Worm (Caenorhabditis elegans) whole organism, L1 larva: ENCODE data around the gene B0336.7.
A peak's percentile ranks its signal among the peaks of the same experiment; 100 is the strongest.

ENCODE experiments used
- C04F5.9 ChIP-seq: sonication (generic microtip); optimal IDR thresholded peaks from 2 replicates; lab custom pipeline; 2016; ENCODE audit warnings: missing genetic modification characterization, missing compliant biosample characterization
- C34B4.2 ChIP-seq: sonication (generic microtip); optimal IDR thresholded peaks from 2 replicates; lab custom pipeline; 2017; ENCODE audit warnings: mild to moderate bottlenecking, missing genetic modification characterization, missing compliant biosample characterization
- Y116A8C.19 ChIP-seq: sonication (generic microtip); optimal IDR thresholded peaks from 2 replicates; lab custom pipeline; 2016; ENCODE audit warnings: missing compliant biosample characterization, missing genetic modification characterization, borderline replicate concordance
- alr-1 ChIP-seq: fragments of 200-800 bp; sonication (Bioruptor generic); optimal IDR thresholded peaks from 2 replicates; lab custom pipeline; 2018; ENCODE audit warnings: borderline replicate concordance, mild to moderate bottlenecking, missing genetic modification characterization, missing compliant biosample characterization
- aly-2 ChIP-seq: fragments of 150-350 bp; optimal IDR thresholded peaks from 2 replicates; lab custom pipeline; 2014; ENCODE audit warnings: missing biosample characterization, missing genetic modification characterization
- blmp-1 ChIP-seq: fragments of 150-350 bp; optimal IDR thresholded peaks from 2 replicates; lab custom pipeline; 2014; ENCODE audit warnings: missing biosample characterization, missing genetic modification characterization
- ceh-63 ChIP-seq: fragments of 200-800 bp; sonication (Bioruptor generic); optimal IDR thresholded peaks from 2 replicates; lab custom pipeline; 2018; ENCODE audit warnings: mild to moderate bottlenecking, missing genetic modification characterization, missing compliant biosample characterization
- ceh-82 ChIP-seq, 3 experiments: fragments of 150-350 bp in 1 of 3; sonication (generic microtip) in 2 of 3; optimal IDR thresholded peaks; 2 replicates each; lab custom pipeline; 2014 to 2017; ENCODE audit warnings: missing biosample characterization in 3 of 3, missing genetic modification characterization in 3 of 3
- ceh-90 ChIP-seq: sonication (generic microtip); optimal IDR thresholded peaks from 2 replicates; lab custom pipeline; 2016; ENCODE audit warnings: missing genetic modification characterization, missing compliant biosample characterization
- dsc-1 ChIP-seq: sonication (generic microtip); optimal IDR thresholded peaks from 2 replicates; lab custom pipeline; 2016; ENCODE audit warnings: mild to moderate bottlenecking, missing genetic modification characterization, missing compliant biosample characterization
- efl-1 ChIP-seq, 4 experiments: fragments of 150-350 bp; optimal IDR thresholded peaks in 3 of 4; peaks in 1 of 4; 1 replicate in 1 of 4; 2 replicates in 3 of 4; lab custom pipeline; 2014; ENCODE audit warnings: missing biosample characterization in 2 of 4, missing genetic modification characterization in 2 of 4, missing genetic modification reagents in 2 of 4
- efl-3 ChIP-seq: fragments of 200-800 bp; sonication (Bioruptor generic); optimal IDR thresholded peaks from 2 replicates; lab custom pipeline; 2018; ENCODE audit warnings: mild to moderate bottlenecking, missing genetic modification characterization, missing compliant biosample characterization
- egl-27 ChIP-seq, 2 experiments: fragments of 150-350 bp in 1 of 2; sonication (generic microtip); optimal IDR thresholded peaks; 3 replicates each; lab custom pipeline; 2017 to 2018; ENCODE audit warnings: missing biosample characterization in 2 of 2, missing genetic modification characterization in 2 of 2, missing genetic modification reagents in 2 of 2
- elt-2 ChIP-seq: sonication (generic microtip); optimal IDR thresholded peaks from 2 replicates; lab custom pipeline; 2016; ENCODE audit warnings: missing genetic modification characterization, mild to moderate bottlenecking, inconsistent platforms, missing compliant biosample characterization, missing genetic modification reagents
- elt-3 ChIP-seq, 6 experiments: fragments of 150-350 bp in 1 of 6; sonication (generic microtip); optimal IDR thresholded peaks; 2 replicates each; lab custom pipeline; 2017 to 2018; ENCODE audit warnings: missing biosample characterization in 6 of 6, missing genetic modification characterization in 6 of 6, inconsistent platforms in 1 of 6
- ets-5 ChIP-seq: fragments of 200-800 bp; sonication (Bioruptor generic); IDR thresholded peaks from 2 replicates; pipeline ENCODE4 v1.3.6; 2022; ENCODE audit warnings: missing genetic modification characterization, missing compliant biosample characterization
- fkh-4 ChIP-seq: sonication (generic microtip); optimal IDR thresholded peaks from 2 replicates; lab custom pipeline; 2016; ENCODE audit warnings: missing compliant biosample characterization, missing genetic modification characterization, borderline replicate concordance
- fkh-8 ChIP-seq: sonication (generic microtip); optimal IDR thresholded peaks from 2 replicates; lab custom pipeline; 2016; ENCODE audit warnings: mild to moderate bottlenecking, missing genetic modification characterization, missing compliant biosample characterization
- lin-13 ChIP-seq: fragments of 150-350 bp; optimal IDR thresholded peaks from 2 replicates; lab custom pipeline; 2014; ENCODE audit warnings: missing biosample characterization, missing genetic modification reagents, missing genetic modification characterization
- lin-14 ChIP-seq: fragments of 200-800 bp; sonication (Bioruptor generic); optimal IDR thresholded peaks from 2 replicates; lab custom pipeline; 2018; ENCODE audit warnings: mild to moderate bottlenecking, missing genetic modification characterization, moderate library complexity, missing compliant biosample characterization
- lin-35 ChIP-seq, 2 experiments: fragments of 150-350 bp; optimal IDR thresholded peaks; 2 replicates each; lab custom pipeline; 2014; ENCODE audit warnings: missing biosample characterization in 2 of 2, missing genetic modification characterization in 2 of 2, missing genetic modification reagents in 2 of 2
- lin-39 ChIP-seq: fragments of 150-350 bp; optimal IDR thresholded peaks from 2 replicates; lab custom pipeline; 2014; ENCODE audit warnings: missing biosample characterization, missing genetic modification reagents, missing genetic modification characterization
- lsy-2 ChIP-seq, 2 experiments: fragments of 150-350 bp; optimal IDR thresholded peaks; 2 replicates each; lab custom pipeline; 2014; ENCODE audit warnings: missing biosample characterization in 2 of 2, missing genetic modification characterization in 2 of 2
- mep-1 ChIP-seq: fragments of 150-350 bp; optimal IDR thresholded peaks from 2 replicates; lab custom pipeline; 2014; ENCODE audit warnings: missing biosample characterization, missing genetic modification characterization
- nhr-11 ChIP-seq: fragments of 150-350 bp; optimal IDR thresholded peaks from 2 replicates; lab custom pipeline; 2014; ENCODE audit warnings: missing biosample characterization, missing genetic modification characterization
- nhr-20 ChIP-seq: sonication (generic microtip); optimal IDR thresholded peaks from 2 replicates; lab custom pipeline; 2016; ENCODE audit warnings: mild to moderate bottlenecking, missing genetic modification characterization, missing compliant biosample characterization
- nhr-237 ChIP-seq: fragments of 150-350 bp; optimal IDR thresholded peaks from 2 replicates; lab custom pipeline; 2014; ENCODE audit warnings: missing biosample characterization, missing genetic modification characterization
- nhr-28 ChIP-seq: fragments of 150-350 bp; optimal IDR thresholded peaks from 2 replicates; lab custom pipeline; 2014; ENCODE audit warnings: missing biosample characterization, missing genetic modification characterization
- nhr-47 ChIP-seq: sonication (generic microtip); optimal IDR thresholded peaks from 2 replicates; lab custom pipeline; 2016; ENCODE audit warnings: mild to moderate bottlenecking, missing genetic modification characterization, moderate library complexity, missing compliant biosample characterization
- nhr-76 ChIP-seq: sonication (generic microtip); optimal IDR thresholded peaks from 2 replicates; lab custom pipeline; 2017; ENCODE audit warnings: missing biosample characterization, missing genetic modification characterization
- nhr-77 ChIP-seq: fragments of 150-350 bp; optimal IDR thresholded peaks from 2 replicates; lab custom pipeline; 2014; ENCODE audit warnings: missing biosample characterization, missing genetic modification characterization
- nhr-84 ChIP-seq: sonication (generic microtip); optimal IDR thresholded peaks from 2 replicates; lab custom pipeline; 2017; ENCODE audit warnings: missing biosample characterization, missing genetic modification characterization
- nhr-85 ChIP-seq: sonication (generic microtip); peaks from one replicate; lab custom pipeline; 2016; ENCODE audit warnings: missing genetic modification characterization, inconsistent platforms, missing compliant biosample characterization
- nhr-90 ChIP-seq: sonication (generic microtip); optimal IDR thresholded peaks from 2 replicates; lab custom pipeline; 2016; ENCODE audit warnings: mild to moderate bottlenecking, missing genetic modification characterization, missing compliant biosample characterization; ENCODE audit not compliant: poor library complexity
- pax-3 ChIP-seq: fragments of 200-800 bp; sonication (Bioruptor generic); optimal IDR thresholded peaks from 2 replicates; lab custom pipeline; 2018; ENCODE audit warnings: mild to moderate bottlenecking, missing genetic modification characterization, moderate library complexity, missing compliant biosample characterization
- rnt-1 ChIP-seq: sonication (generic microtip); optimal IDR thresholded peaks from 2 replicates; lab custom pipeline; 2016; ENCODE audit warnings: mild to moderate bottlenecking, missing genetic modification characterization, moderate library complexity, missing compliant biosample characterization
- skn-1 ChIP-seq: fragments of 150-350 bp; optimal IDR thresholded peaks from 2 replicates; lab custom pipeline; 2014; ENCODE audit warnings: missing biosample characterization, missing genetic modification characterization
- snu-23 ChIP-seq: sonication (generic microtip); optimal IDR thresholded peaks from 2 replicates; lab custom pipeline; 2016; ENCODE audit warnings: missing genetic modification characterization, missing compliant biosample characterization
- swsn-7 ChIP-seq: sonication (generic microtip); optimal IDR thresholded peaks from 2 replicates; lab custom pipeline; 2016; ENCODE audit warnings: missing genetic modification characterization, missing compliant biosample characterization
- tbx-2 ChIP-seq: sonication (generic microtip); optimal IDR thresholded peaks from 2 replicates; lab custom pipeline; 2016; ENCODE audit warnings: missing genetic modification characterization, missing compliant biosample characterization
- tlp-1 ChIP-seq: fragments of 150-350 bp; optimal IDR thresholded peaks from 2 replicates; lab custom pipeline; 2014; ENCODE audit warnings: missing biosample characterization, missing genetic modification characterization
- unc-130 ChIP-seq: fragments of 150-350 bp; optimal IDR thresholded peaks from 2 replicates; lab custom pipeline; 2017; ENCODE audit warnings: missing biosample characterization, missing genetic modification characterization, inconsistent platforms
- unc-62 ChIP-seq: fragments of 150-350 bp; optimal IDR thresholded peaks from 2 replicates; lab custom pipeline; 2014; ENCODE audit warnings: missing biosample characterization, missing genetic modification reagents, missing genetic modification characterization
- unc-98 ChIP-seq: fragments of 200-800 bp; sonication (Bioruptor generic); IDR thresholded peaks from 2 replicates; pipeline ENCODE4 v1.3.6; 2022; ENCODE audit warnings: missing genetic modification characterization, missing compliant biosample characterization
- vab-15 ChIP-seq: sonication (generic microtip); optimal IDR thresholded peaks from 2 replicates; lab custom pipeline; 2017; ENCODE audit warnings: missing genotype, mild to moderate bottlenecking, missing genetic modification characterization, missing compliant biosample characterization
- xbp-1 ChIP-seq: sonication (generic microtip); optimal IDR thresholded peaks from 2 replicates; lab custom pipeline; 2016; ENCODE audit warnings: missing genetic modification characterization, missing compliant biosample characterization
- ztf-11 ChIP-seq, 2 experiments: sonication (generic microtip); optimal IDR thresholded peaks; 2 replicates each; lab custom pipeline; 2016 to 2017; ENCODE audit warnings: missing genetic modification characterization in 2 of 2, missing biosample characterization in 1 of 2, missing compliant biosample characterization in 1 of 2
- ztf-4 ChIP-seq: fragments of 150-350 bp; optimal IDR thresholded peaks from 2 replicates; lab custom pipeline; 2014; ENCODE audit warnings: missing biosample characterization, missing genetic modification characterization

Gene B0336.7

ce11 chrIII:5675384-5675984 lies 21.7 kb downstream of the B0336.7 start:
- TF ChIP-seq C34B4.2 (tag; lab: Kevin White, UChicago) (no peak), nhr-90 (no peak), nhr-85 (tag; lab: Kevin White, UChicago) (no peak), efl-1 (optimal IDR thresholded peaks at IDR 0.05; lab: Kevin White, UChicago) (no peak), efl-1 (GFP tag; optimal IDR thresholded peaks at IDR 0.05 in 1 of 2; lab: Kevin White, UChicago) (peak in 1 of 2 experiments; percentile 58)

- TF ChIP-seq Y116A8C.19 (tag; lab: Kevin White, UChicago): no peak
- no peak for TF ChIP-seq ceh-63 (GFP tag; lab: Kevin White, UChicago)
- no peak for TF ChIP-seq tlp-1
- no peak for TF ChIP-seq unc-62 (GFP tag; lab: Kevin White, UChicago)
- TF ChIP-seq nhr-47 (tag; lab: Kevin White, UChicago): no peak
- TF ChIP-seq nhr-85 (tag; lab: Kevin White, UChicago): no peak
- TF ChIP-seq nhr-76 (tag; lab: Kevin White, UChicago): no peak
- TF ChIP-seq ceh-90 (tag; lab: Kevin White, UChicago): no peak
- no peak for TF ChIP-seq nhr-237 (tag; lab: Kevin White, UChicago)
- no peak for TF ChIP-seq elt-2 (tag; lab: Kevin White, UChicago)
- TF ChIP-seq aly-2 (tag; lab: Kevin White, UChicago): no peak
- TF ChIP-seq unc-130 (tag; lab: Kevin White, UChicago): no peak
- TF ChIP-seq snu-23 (GFP tag; lab: Kevin White, UChicago): no peak
- TF ChIP-seq lin-13: no peak
- TF ChIP-seq fkh-8 (tag; lab: Kevin White, UChicago): no peak
These were observed 23.0 kb downstream of the B0336.7 start for ce11 chrIII:5674196-5674595.

ce11 chrIII:5667952-5668489 lies 29.1 kb downstream of the B0336.7 start:
- no peak for TF ChIP-seq nhr-11 (tag; lab: Kevin White, UChicago)
- no peak for TF ChIP-seq nhr-77 (tag; lab: Kevin White, UChicago)
- peak; percentile 29 for TF ChIP-seq nhr-20 (tag; lab: Kevin White, UChicago)
- TF ChIP-seq unc-130 (tag; lab: Kevin White, UChicago): no peak
- TF ChIP-seq aly-2 (tag; lab: Kevin White, UChicago): no peak
- peak in 2 of 3 experiments; percentile 12 to 15 for TF ChIP-seq ceh-82 (tag; optimal IDR thresholded peaks at IDR 0.05; lab: Kevin White, UChicago)
- TF ChIP-seq xbp-1 (tag; lab: Kevin White, UChicago): peak; percentile 15
- TF ChIP-seq skn-1 (tag; lab: Kevin White, UChicago): no peak
- TF ChIP-seq blmp-1: peak; percentile 57
- no peak for TF ChIP-seq C04F5.9 (tag; lab: Kevin White, UChicago)
- no peak for TF ChIP-seq egl-27 (tag; optimal IDR thresholded peaks at IDR 0.05; lab: Kevin White, UChicago)
- no peak for TF ChIP-seq ztf-11 (tag; optimal IDR thresholded peaks at IDR 0.05; lab: Kevin White, UChicago)
- TF ChIP-seq nhr-84 (tag; lab: Kevin White, UChicago): no peak
- TF ChIP-seq C34B4.2 (tag; lab: Kevin White, UChicago): no peak
- TF ChIP-seq lsy-2 (tag; optimal IDR thresholded peaks at IDR 0.05; lab: Kevin White, UChicago): peak in 1 of 2 experiments; percentile 26
- no peak for TF ChIP-seq elt-3 (tag; optimal IDR thresholded peaks at IDR 0.05; lab: Kevin White, UChicago)
- TF ChIP-seq vab-15 (tag; lab: Kevin White, UChicago): no peak
- TF ChIP-seq nhr-28: no peak
- no peak for TF ChIP-seq fkh-4
- peak; percentile 16 to 28 for TF ChIP-seq lin-35 (GFP tag; optimal IDR thresholded peaks at IDR 0.05; lab: Kevin White, UChicago)
- TF ChIP-seq dsc-1 (tag; lab: Kevin White, UChicago): peak; percentile 78
- peak; percentile 32 for TF ChIP-seq swsn-7 (tag; lab: Kevin White, UChicago)
- TF ChIP-seq tbx-2: no peak
- no peak for TF ChIP-seq rnt-1 (tag; lab: Kevin White, UChicago)
- TF ChIP-seq efl-3: no peak
- TF ChIP-seq lin-39 (tag; lab: Kevin White, UChicago): no peak
- no peak for TF ChIP-seq ets-5 (GFP tag; lab: Robert Waterston, UW)
- no peak for TF ChIP-seq pax-3 (tag; lab: Kevin White, UChicago)
- TF ChIP-seq mep-1 (tag; lab: Kevin White, UChicago): peak; percentile 49
- no peak for TF ChIP-seq ztf-4 (tag; lab: Kevin White, UChicago)
- peak; percentile 86 for TF ChIP-seq lin-14 (GFP tag; lab: Kevin White, UChicago)
- no peak for TF ChIP-seq alr-1 (tag; lab: Kevin White, UChicago)
- TF ChIP-seq unc-98 (GFP tag; lab: Robert Waterston, UW): no peak
- peak; percentile 86 for TF ChIP-seq nhr-85 (tag; lab: Kevin White, UChicago)
- TF ChIP-seq snu-23 (GFP tag; lab: Kevin White, UChicago): peak; percentile 20
